Worm (Caenorhabditis elegans): Measurements from ENCODE around the gene W01B6.8.

W01B6.8 gene

ce11 chrIV:10084323-10084959 lies at the start of gene W01B6.8:
Gene W01B6.8 (minus strand): TSS chrIV:10084373.
- TF ChIP-seq ama-1 (optimal IDR thresholded peaks at IDR 0.05) (no peak), ets-7 (tag; optimal IDR thresholded peaks at IDR 0.05) (no peak), hmg-4 (GFP tag; optimal IDR thresholded peaks at IDR 0.05) (no peak), hnd-1 (tag; optimal IDR thresholded peaks at IDR 0.05) (no peak), tra-4 (tag; optimal IDR thresholded peaks at IDR 0.05) (no peak), pes-1 (GFP tag; IDR thresholded peaks at IDR 0.05) (no peak), sea-1 (GFP tag; conservative IDR thresholded peaks at IDR 0.05) (0 out of 2 replicates have a peak, but pooled peaks have one; percentile 56), aly-1 (tag; optimal IDR thresholded peaks at IDR 0.05) (no peak), F13C5.2 (tag; optimal IDR thresholded peaks at IDR 0.05) (no peak)

ce11 chrIV:10129957-10130356 lies 45.8 kb upstream of the W01B6.8 start, which contains the start of gene glt-3:
Gene glt-3 (plus strand): TSS chrIV:10130257.
- no peak for TF ChIP-seq tbx-11 (GFP tag; IDR thresholded peaks at IDR 0.05)
- no peak for TF ChIP-seq tra-4 (tag; optimal IDR thresholded peaks at IDR 0.05)
- TF ChIP-seq ceh-36 (tag; optimal IDR thresholded peaks at IDR 0.05) = no peak

ce11 chrIV:10128906-10129386 lies 44.8 kb upstream of the W01B6.8 start, which contains the start of the genes gtbp-1 and K08F4.3:
Gene gtbp-1 (minus strand): TSS chrIV:10128956.
Gene K08F4.3 (plus strand): TSS chrIV:10129257.
- TF ChIP-seq aly-1 (tag; optimal IDR thresholded peaks at IDR 0.05) (no peak), hmbx-1 (tag; optimal IDR thresholded peaks at IDR 0.05) (no peak), tra-4 (tag; optimal IDR thresholded peaks at IDR 0.05) (no peak), scrt-1 (GFP tag; IDR thresholded peaks at IDR 0.05) (no peak), ama-1 (optimal IDR thresholded peaks at IDR 0.05) (no peak), F13C5.2 (tag; optimal IDR thresholded peaks at IDR 0.05) (no peak), ets-7 (tag; optimal IDR thresholded peaks at IDR 0.05) (no peak), sea-1 (GFP tag; conservative IDR thresholded peaks at IDR 0.05) (no peak), hmg-4 (GFP tag; optimal IDR thresholded peaks at IDR 0.05) (no peak)

- TF ChIP-seq hnd-1 (tag; optimal IDR thresholded peaks at IDR 0.05) (no peak), flt-1 (GFP tag; IDR thresholded peaks at IDR 0.05) (no peak), sea-1 (GFP tag; conservative IDR thresholded peaks at IDR 0.05) (no peak), tbx-37 (GFP tag; conservative IDR thresholded peaks at IDR 0.05) (no peak), tbx-11 (GFP tag; IDR thresholded peaks at IDR 0.05) (no peak), B0310.2 (tag; optimal IDR thresholded peaks at IDR 0.05) (no peak), scrt-1 (GFP tag; IDR thresholded peaks at IDR 0.05) (no peak), ceh-13 (GFP tag; optimal IDR thresholded peaks at IDR 0.05) (no peak), pes-1 (GFP tag; IDR thresholded peaks at IDR 0.05) (no peak), ceh-36 (tag; optimal IDR thresholded peaks at IDR 0.05) (no peak), aly-1 (tag; optimal IDR thresholded peaks at IDR 0.05) (no peak), ama-1 (optimal IDR thresholded peaks at IDR 0.05) (no peak), F13C5.2 (tag; optimal IDR thresholded peaks at IDR 0.05) (no peak), tra-4 (tag; optimal IDR thresholded peaks at IDR 0.05) (no peak), hmg-4 (GFP tag; optimal IDR thresholded peaks at IDR 0.05) (no peak), ets-7 (tag; optimal IDR thresholded peaks at IDR 0.05) (no peak)
Measured at ce11 chrIV:10128446-10128845, 44.3 kb upstream of the W01B6.8 start.

- TF ChIP-seq ceh-13 (GFP tag; optimal IDR thresholded peaks at IDR 0.05) (no peak), scrt-1 (GFP tag; IDR thresholded peaks at IDR 0.05) (no peak), hnd-1 (tag; optimal IDR thresholded peaks at IDR 0.05) (no peak), F13C5.2 (tag; optimal IDR thresholded peaks at IDR 0.05) (no peak), aly-1 (tag; optimal IDR thresholded peaks at IDR 0.05) (no peak), ceh-36 (tag; optimal IDR thresholded peaks at IDR 0.05) (no peak), hmbx-1 (tag; optimal IDR thresholded peaks at IDR 0.05) (no peak)
Measured at ce11 chrIV:10126544-10126943, 42.4 kb upstream of the W01B6.8 start, which contains the start of gene ctf-18. Gene ctf-18 (minus strand): TSS chrIV:10126644.

- TF ChIP-seq ceh-36 (tag; optimal IDR thresholded peaks at IDR 0.05) = no peak
- no peak for TF ChIP-seq F13C5.2 (tag; optimal IDR thresholded peaks at IDR 0.05)
- no peak for TF ChIP-seq scrt-1 (GFP tag; IDR thresholded peaks at IDR 0.05)
- TF ChIP-seq ets-7 (tag; optimal IDR thresholded peaks at IDR 0.05) = no peak
- no peak for TF ChIP-seq ama-1 (optimal IDR thresholded peaks at IDR 0.05)
- TF ChIP-seq ceh-13 (GFP tag; optimal IDR thresholded peaks at IDR 0.05) = no peak
- no peak for TF ChIP-seq aly-1 (tag; optimal IDR thresholded peaks at IDR 0.05)
- TF ChIP-seq hnd-1 (tag; optimal IDR thresholded peaks at IDR 0.05) = no peak
- no peak for TF ChIP-seq sea-1 (GFP tag; conservative IDR thresholded peaks at IDR 0.05)
- TF ChIP-seq pes-1 (GFP tag; IDR thresholded peaks at IDR 0.05) = no peak
- no peak for TF ChIP-seq B0310.2 (tag; optimal IDR thresholded peaks at IDR 0.05)
- no peak for TF ChIP-seq tra-4 (tag; optimal IDR thresholded peaks at IDR 0.05)
- TF ChIP-seq flt-1 (GFP tag; IDR thresholded peaks at IDR 0.05) = no peak
- no peak for TF ChIP-seq hmg-4 (GFP tag; optimal IDR thresholded peaks at IDR 0.05)
- no peak for TF ChIP-seq tbx-11 (GFP tag; IDR thresholded peaks at IDR 0.05)
- TF ChIP-seq tbx-37 (GFP tag; conservative IDR thresholded peaks at IDR 0.05) = no peak
- TF ChIP-seq hmbx-1 (tag; optimal IDR thresholded peaks at IDR 0.05) = no peak
Measured at ce11 chrIV:10122205-10122604, 38.0 kb upstream of the W01B6.8 start, which contains the start of gene irld-21. Gene irld-21 (minus strand): TSS chrIV:10122305.

- TF ChIP-seq ceh-13 (GFP tag; optimal IDR thresholded peaks at IDR 0.05) = no peak
- no peak for TF ChIP-seq ama-1 (optimal IDR thresholded peaks at IDR 0.05)
- TF ChIP-seq B0310.2 (tag; optimal IDR thresholded peaks at IDR 0.05) = no peak
- no peak for TF ChIP-seq F13C5.2 (tag; optimal IDR thresholded peaks at IDR 0.05)
- no peak for TF ChIP-seq scrt-1 (GFP tag; IDR thresholded peaks at IDR 0.05)
- no peak for TF ChIP-seq tbx-11 (GFP tag; IDR thresholded peaks at IDR 0.05)
- TF ChIP-seq pes-1 (GFP tag; IDR thresholded peaks at IDR 0.05) = no peak
Measured at ce11 chrIV:10116765-10117164, 32.6 kb upstream of the W01B6.8 start.

ce11 chrIV:10115142-10115541 lies 31.0 kb upstream of the W01B6.8 start, which contains the start of gene C04G2.10:
Gene C04G2.10 (plus strand): TSS chrIV:10115442.
- no peak for TF ChIP-seq hmbx-1 (tag; optimal IDR thresholded peaks at IDR 0.05)
